Worm (Caenorhabditis elegans) whole organism, L2 larva: ENCODE data around the gene F08G12.1.

Source experiments
- C34F6.9 ChIP-seq: fragments of 150-350 bp; optimal IDR thresholded peaks from 2 replicates; lab custom pipeline; 2014; ENCODE audit warnings: missing biosample characterization, missing genetic modification characterization
- F13H6.1 ChIP-seq: sonication (generic microtip); optimal IDR thresholded peaks from 2 replicates; lab custom pipeline; 2016; ENCODE audit warnings: missing genetic modification characterization, missing compliant biosample characterization
- R02D3.7 ChIP-seq: fragments of 150-350 bp; optimal IDR thresholded peaks from 2 replicates; lab custom pipeline; 2014; ENCODE audit warnings: missing biosample characterization, missing genetic modification characterization
- Y55F3AM.14 ChIP-seq: fragments of 200-800 bp; sonication (Bioruptor generic); optimal IDR thresholded peaks from 2 replicates; lab custom pipeline; 2018; ENCODE audit warnings: mild to moderate bottlenecking, missing genetic modification characterization, missing compliant biosample characterization
- alr-1 ChIP-seq: fragments of 150-350 bp; optimal IDR thresholded peaks from 2 replicates; lab custom pipeline; 2014; ENCODE audit warnings: missing biosample characterization, missing genetic modification characterization
- aly-2 ChIP-seq: fragments of 150-350 bp; optimal IDR thresholded peaks from 2 replicates; lab custom pipeline; 2014; ENCODE audit warnings: missing biosample characterization, missing genetic modification characterization
- ama-1 ChIP-seq: fragments of 150-350 bp; optimal IDR thresholded peaks from 2 replicates; lab custom pipeline; 2018; ENCODE audit warnings: inconsistent platforms
- blmp-1 ChIP-seq: sonication (generic microtip); optimal IDR thresholded peaks from 2 replicates; lab custom pipeline; 2017; ENCODE audit warnings: missing genetic modification characterization, mild to moderate bottlenecking, missing compliant biosample characterization, antibody characterized with exemption, moderate library complexity; ENCODE audit not compliant: insufficient read depth
- ceh-16 ChIP-seq: fragments of 150-350 bp; optimal IDR thresholded peaks from 2 replicates; lab custom pipeline; 2014; ENCODE audit warnings: missing biosample characterization, missing genetic modification characterization
- ceh-82 ChIP-seq: fragments of 150-350 bp; optimal IDR thresholded peaks from 2 replicates; lab custom pipeline; 2014; ENCODE audit warnings: missing biosample characterization, missing genetic modification characterization
- crh-2 ChIP-seq: sonication (generic microtip); optimal IDR thresholded peaks from 2 replicates; lab custom pipeline; 2017; ENCODE audit warnings: missing biosample characterization, missing genetic modification characterization
- dmd-4 ChIP-seq: sonication (generic microtip); optimal IDR thresholded peaks from 2 replicates; lab custom pipeline; 2017; ENCODE audit warnings: missing biosample characterization, missing genetic modification characterization
- egl-27 ChIP-seq: sonication (generic microtip); optimal IDR thresholded peaks from 3 replicates; lab custom pipeline; 2017; ENCODE audit warnings: missing biosample characterization, missing genetic modification reagents, missing genetic modification characterization
- elt-3 ChIP-seq: sonication (generic microtip); optimal IDR thresholded peaks from 2 replicates; lab custom pipeline; 2017; ENCODE audit warnings: missing biosample characterization, missing genetic modification characterization
- fos-1 ChIP-seq: fragments of 150-350 bp; optimal IDR thresholded peaks from 2 replicates; lab custom pipeline; 2014; ENCODE audit warnings: missing biosample characterization, missing genetic modification characterization
- gmeb-1 ChIP-seq: fragments of 150-350 bp; optimal IDR thresholded peaks from 2 replicates; lab custom pipeline; 2014; ENCODE audit warnings: missing biosample characterization, missing genetic modification characterization
- lin-11 ChIP-seq: fragments of 150-350 bp; sonication (generic microtip); optimal IDR thresholded peaks from 2 replicates; lab custom pipeline; 2014; ENCODE audit warnings: missing biosample characterization, missing genetic modification characterization, inconsistent platforms, mixed read lengths
- lin-13 ChIP-seq: fragments of 150-350 bp; optimal IDR thresholded peaks from 2 replicates; lab custom pipeline; 2014; ENCODE audit warnings: missing biosample characterization, missing genetic modification reagents, missing genetic modification characterization
- lsy-2 ChIP-seq, 2 experiments: fragments of 150-350 bp in 1 of 2; sonication (generic microtip) in 1 of 2; optimal IDR thresholded peaks; 2 replicates each; lab custom pipeline; 2014 to 2017; ENCODE audit warnings: missing biosample characterization in 2 of 2, missing genetic modification characterization in 2 of 2
- mab-5 ChIP-seq: fragments of 150-350 bp; optimal IDR thresholded peaks from 2 replicates; lab custom pipeline; 2014; ENCODE audit warnings: missing biosample characterization, missing genetic modification characterization
- mdl-1 ChIP-seq, 2 experiments: fragments of 150-350 bp in 1 of 2; sonication (generic microtip) in 1 of 2; optimal IDR thresholded peaks; 2 replicates each; lab custom pipeline; 2017; ENCODE audit warnings: missing biosample characterization in 2 of 2, missing genetic modification characterization in 2 of 2
- nhr-11 ChIP-seq: fragments of 150-350 bp; optimal IDR thresholded peaks from 2 replicates; lab custom pipeline; 2014; ENCODE audit warnings: missing biosample characterization, missing genetic modification characterization
- nhr-12 ChIP-seq: fragments of 150-350 bp; optimal IDR thresholded peaks from 2 replicates; lab custom pipeline; 2014; ENCODE audit warnings: missing biosample characterization, missing genetic modification characterization
- nhr-129 ChIP-seq: fragments of 150-350 bp; optimal IDR thresholded peaks from 2 replicates; lab custom pipeline; 2014; ENCODE audit warnings: missing biosample characterization, missing genetic modification characterization
- nhr-21 ChIP-seq: fragments of 150-350 bp; optimal IDR thresholded peaks from 2 replicates; lab custom pipeline; 2014; ENCODE audit warnings: missing biosample characterization, missing genetic modification characterization
- nhr-237 ChIP-seq: fragments of 150-350 bp; optimal IDR thresholded peaks from 2 replicates; lab custom pipeline; 2014; ENCODE audit warnings: missing biosample characterization, missing genetic modification characterization
- nhr-25 ChIP-seq: fragments of 150-350 bp; sonication (generic microtip); optimal IDR thresholded peaks from 3 replicates; lab custom pipeline; 2014; ENCODE audit warnings: missing biosample characterization, missing genetic modification characterization
- nhr-6 ChIP-seq: fragments of 150-350 bp; optimal IDR thresholded peaks from 2 replicates; lab custom pipeline; 2014; ENCODE audit warnings: missing biosample characterization, missing genetic modification characterization
- sem-4 ChIP-seq: fragments of 150-350 bp; optimal IDR thresholded peaks from 2 replicates; lab custom pipeline; 2014; ENCODE audit warnings: missing biosample characterization, missing genetic modification reagents, missing genetic modification characterization
- skn-1 ChIP-seq: sonication (generic microtip); optimal IDR thresholded peaks from 2 replicates; lab custom pipeline; 2017; ENCODE audit warnings: missing biosample characterization, missing genetic modification characterization
- sma-3 ChIP-seq: sonication (generic microtip); optimal IDR thresholded peaks from 2 replicates; lab custom pipeline; 2016; ENCODE audit warnings: missing genetic modification reagents, missing genetic modification characterization, missing compliant biosample characterization
- sma-9 ChIP-seq, 2 experiments: fragments of 150-350 bp in 1 of 2; sonication (generic microtip) in 1 of 2; optimal IDR thresholded peaks; 2 replicates each; lab custom pipeline; 2014 to 2016; ENCODE audit warnings: missing genetic modification characterization in 2 of 2, mild to moderate bottlenecking in 1 of 2, missing biosample characterization in 1 of 2, missing compliant biosample characterization in 1 of 2, missing genetic modification reagents in 1 of 2, moderate library complexity in 1 of 2
- snpc-4 ChIP-seq: fragments of 150-350 bp; optimal IDR thresholded peaks from 2 replicates; lab custom pipeline; 2014; ENCODE audit warnings: missing biosample characterization, missing genetic modification characterization
- unc-39 ChIP-seq: fragments of 150-350 bp; optimal IDR thresholded peaks from 2 replicates; lab custom pipeline; 2014; ENCODE audit warnings: missing biosample characterization, missing genetic modification characterization
- unc-55 ChIP-seq: fragments of 150-350 bp; sonication (generic microtip); optimal IDR thresholded peaks from 3 replicates; lab custom pipeline; 2014; ENCODE audit warnings: missing biosample characterization, missing genetic modification reagents, missing genetic modification characterization
- zag-1 ChIP-seq: fragments of 150-350 bp; optimal IDR thresholded peaks from 2 replicates; lab custom pipeline; 2014; ENCODE audit warnings: missing biosample characterization, missing genetic modification characterization
- ztf-11 ChIP-seq: sonication (generic microtip); optimal IDR thresholded peaks from 2 replicates; lab custom pipeline; 2017; ENCODE audit warnings: missing biosample characterization, missing genetic modification characterization
- ztf-4 ChIP-seq: fragments of 150-350 bp; optimal IDR thresholded peaks from 2 replicates; lab custom pipeline; 2014; ENCODE audit warnings: missing biosample characterization, missing genetic modification characterization

Gene F08G12.1

ce11 chrX:11266711-11267110 lies 39.0 kb downstream of the F08G12.1 start, which contains the start of gene C03A3.9:
Gene C03A3.9, plus strand, starts transcription at chrX:11267011.
- TF ChIP-seq lsy-2 (tag; optimal IDR thresholded peaks at IDR 0.05; lab: Kevin White, UChicago) (no peak), sma-9 (GFP tag; optimal IDR thresholded peaks at IDR 0.05; lab: Kevin White, UChicago) (no peak), sma-9 (tag; optimal IDR thresholded peaks at IDR 0.05; lab: Kevin White, UChicago) (no peak), alr-1 (no peak), ztf-4 (tag; lab: Kevin White, UChicago) (no peak), ama-1 (lab: Kevin White, UChicago) (no peak), nhr-21 (no peak), snpc-4 (tag; lab: Kevin White, UChicago) (no peak), nhr-129 (tag; lab: Kevin White, UChicago) (no peak), nhr-6 (tag; lab: Kevin White, UChicago) (no peak), mab-5 (tag; lab: Kevin White, UChicago) (no peak), elt-3 (no peak), ceh-16 (no peak), C34F6.9 (tag; lab: Kevin White, UChicago) (no peak), unc-39 (tag; lab: Kevin White, UChicago) (no peak), skn-1 (tag; lab: Kevin White, UChicago) (no peak), lin-13 (GFP tag; lab: Kevin White, UChicago) (no peak), nhr-237 (tag; lab: Kevin White, UChicago) (no peak), F13H6.1 (tag; lab: Kevin White, UChicago) (no peak), unc-55 (no peak), nhr-12 (tag; lab: Kevin White, UChicago) (no peak)

- no peak for TF ChIP-seq Y55F3AM.14 (GFP tag; lab: Kevin White, UChicago)
- peak; percentile 93 for TF ChIP-seq fos-1
Measured at ce11 chrX:11264715-11265114, 41.0 kb downstream of the F08G12.1 start.

- TF ChIP-seq dmd-4 (tag; lab: Kevin White, UChicago) (no peak), sma-9 (GFP tag; optimal IDR thresholded peaks at IDR 0.05; lab: Kevin White, UChicago) (peak; percentile 66), sma-9 (tag; optimal IDR thresholded peaks at IDR 0.05; lab: Kevin White, UChicago) (no peak), nhr-6 (tag; lab: Kevin White, UChicago) (peak; percentile 24), lin-13 (GFP tag; lab: Kevin White, UChicago) (peak; percentile 67), snpc-4 (tag; lab: Kevin White, UChicago) (peak; percentile 55), lsy-2 (tag; optimal IDR thresholded peaks at IDR 0.05; lab: Kevin White, UChicago) (peak in 1 of 2 experiments; percentile 74), R02D3.7 (no peak), C34F6.9 (tag; lab: Kevin White, UChicago) (peak; percentile 86), nhr-11 (no peak), zag-1 (tag; lab: Kevin White, UChicago) (peak; percentile 75), lin-11 (tag; lab: Kevin White, UChicago) (peak; percentile 80), sem-4 (tag; lab: Kevin White, UChicago) (peak; percentile 49), unc-55 (peak; percentile 82), egl-27 (tag; lab: Kevin White, UChicago) (peak; percentile 35), unc-39 (tag; lab: Kevin White, UChicago) (no peak), ceh-82 (tag; lab: Kevin White, UChicago) (no peak), crh-2 (tag; lab: Kevin White, UChicago) (peak; percentile 87), nhr-25 (tag; lab: Kevin White, UChicago) (peak; percentile 75), ama-1 (lab: Kevin White, UChicago) (no peak), mdl-1 (tag; optimal IDR thresholded peaks at IDR 0.05; lab: Kevin White, UChicago) (peak in 1 of 2 experiments; percentile 62), aly-2 (tag; lab: Kevin White, UChicago) (no peak), fos-1 (peak; percentile 58), ceh-16 (peak; percentile 39), gmeb-1 (tag; lab: Kevin White, UChicago) (no peak), blmp-1 (tag; lab: Kevin White, UChicago) (peak; percentile 58), F13H6.1 (tag; lab: Kevin White, UChicago) (peak; percentile 73), ztf-11 (tag; lab: Kevin White, UChicago) (no peak), ztf-4 (tag; lab: Kevin White, UChicago) (no peak), mab-5 (tag; lab: Kevin White, UChicago) (peak; percentile 63), sma-3 (no peak), nhr-129 (tag; lab: Kevin White, UChicago) (peak; percentile 88)
Measured at ce11 chrX:11262319-11263074, 43.2 kb downstream of the F08G12.1 start, which contains the start of gene C03A3.2. Gene C03A3.2, plus strand, starts transcription at chrX:11262848.
